Fruit fly (Drosophila melanogaster): ENCODE measurements around the gene CG18530.

The CG18530 gene

dm6 chr3R:12647348-12647747 is 14.2 kb downstream of the CG18530 start:
- TF ChIP-seq CG15710 (tag; optimal IDR thresholded peaks at IDR 0.05), result no peak
- TF ChIP-seq fd96Ca (GFP tag; IDR thresholded peaks at IDR 0.05), result 0 out of 3 replicates have a peak, but pooled peaks have one; percentile 26

dm6 chr3R:12647954-12648353 is 14.8 kb downstream of the CG18530 start, which contains the start of gene Dtg:
Gene Dtg, plus strand, starts transcription at chr3R:12648058.
- no peak for TF ChIP-seq CG9948 (tag; optimal IDR thresholded peaks at IDR 0.05)
- 0 out of 2 replicates have a peak, but pooled peaks have one; percentile 11 for TF ChIP-seq Ets98B (GFP tag; IDR thresholded peaks at IDR 0.05)
- 0 out of 2 replicates have a peak, but pooled peaks have one; percentile 24 for TF ChIP-seq CG12605 (GFP tag; IDR thresholded peaks at IDR 0.05)
- TF ChIP-seq CG15710 (tag; optimal IDR thresholded peaks at IDR 0.05), result no peak
- TF ChIP-seq CG4496 (GFP tag; IDR thresholded peaks at IDR 0.05), result peak; percentile 50; the same call in 1 of the 3 replicates
- peak; percentile 66 for TF ChIP-seq EcR (GFP tag; optimal IDR thresholded peaks at IDR 0.05)
- TF ChIP-seq Pif1A (GFP tag; optimal IDR thresholded peaks at IDR 0.05), result no peak
- no peak for TF ChIP-seq CG17806 (tag; optimal IDR thresholded peaks at IDR 0.05)

- no peak for TF ChIP-seq CG12605 (GFP tag; IDR thresholded peaks at IDR 0.05)
Measured at dm6 chr3R:12649099-12650029, 16.2 kb downstream of the CG18530 start.

- TF ChIP-seq CG12605 (GFP tag; IDR thresholded peaks at IDR 0.05) (no peak), D1 (tag; optimal IDR thresholded peaks at IDR 0.05) (peak; percentile 29)
Measured at dm6 chr3R:12650537-12650936, 17.4 kb downstream of the CG18530 start.

dm6 chr3R:12652736-12653135 is 19.6 kb downstream of the CG18530 start:
- TF ChIP-seq rn (GFP tag; IDR thresholded peaks at IDR 0.05) (no peak), CG13204 (GFP tag; optimal IDR thresholded peaks at IDR 0.05) (no peak), CG15710 (tag; optimal IDR thresholded peaks at IDR 0.05) (no peak), CG12605 (GFP tag; IDR thresholded peaks at IDR 0.05) (no peak), CG9948 (tag; optimal IDR thresholded peaks at IDR 0.05) (no peak)

- no peak for TF ChIP-seq Pif1A (GFP tag; optimal IDR thresholded peaks at IDR 0.05)
- peak; percentile 46 for TF ChIP-seq rn (GFP tag; IDR thresholded peaks at IDR 0.05)
- TF ChIP-seq CG17806 (tag; optimal IDR thresholded peaks at IDR 0.05), result no peak
- no peak for TF ChIP-seq gl (tag; optimal IDR thresholded peaks at IDR 0.05)
- TF ChIP-seq Snoo (tag; optimal IDR thresholded peaks at IDR 0.05), result no peak
- TF ChIP-seq CG8301 (tag; optimal IDR thresholded peaks at IDR 0.05), result peak; percentile 47
- TF ChIP-seq CG34367 (tag; optimal IDR thresholded peaks at IDR 0.05), result no peak
- TF ChIP-seq EcR (GFP tag; optimal IDR thresholded peaks at IDR 0.05), result no peak
- peak; percentile 46 for TF ChIP-seq Ets98B (GFP tag; IDR thresholded peaks at IDR 0.05)
- no peak for TF ChIP-seq CG15710 (tag; optimal IDR thresholded peaks at IDR 0.05)
- peak; percentile 80 for TF ChIP-seq fd96Ca (GFP tag; IDR thresholded peaks at IDR 0.05)
- TF ChIP-seq D1 (tag; optimal IDR thresholded peaks at IDR 0.05), result no peak
- TF ChIP-seq CG9948 (tag; optimal IDR thresholded peaks at IDR 0.05), result no peak
- no peak for TF ChIP-seq CG8159 (tag; optimal IDR thresholded peaks at IDR 0.05)
- TF ChIP-seq CG12605 (GFP tag; IDR thresholded peaks at IDR 0.05), result no peak
- no peak for TF ChIP-seq Pif1B (GFP tag; optimal IDR thresholded peaks at IDR 0.05)
- peak; percentile 52; the same call in 1 of the 2 replicates for TF ChIP-seq CG10348 (GFP tag; IDR thresholded peaks at IDR 0.05)
- TF ChIP-seq CG14655 (GFP tag; optimal IDR thresholded peaks at IDR 0.05), result peak; percentile 55
- TF ChIP-seq CG32121 (GFP tag; IDR thresholded peaks at IDR 0.05), result peak; percentile 79
- TF ChIP-seq CG13204 (GFP tag; optimal IDR thresholded peaks at IDR 0.05), result no peak
- 0 out of 3 replicates have a peak, but pooled peaks have one; percentile 18 for TF ChIP-seq CG4496 (GFP tag; IDR thresholded peaks at IDR 0.05)
Measured at dm6 chr3R:12653511-12654252, 20.5 kb downstream of the CG18530 start.

- TF ChIP-seq CG17806 (tag; optimal IDR thresholded peaks at IDR 0.05) (no peak), D1 (tag; optimal IDR thresholded peaks at IDR 0.05) (no peak), CG12605 (GFP tag; IDR thresholded peaks at IDR 0.05) (no peak), CG8159 (tag; optimal IDR thresholded peaks at IDR 0.05) (no peak), CG15710 (tag; optimal IDR thresholded peaks at IDR 0.05) (no peak)
Measured at dm6 chr3R:12654253-12654623, 21.1 kb downstream of the CG18530 start, which contains the start of gene CG6225. Gene CG6225, plus strand, starts transcription at chr3R:12654577.
